Worm (Caenorhabditis elegans): ENCODE data around the gene elt-7.

DNA sequence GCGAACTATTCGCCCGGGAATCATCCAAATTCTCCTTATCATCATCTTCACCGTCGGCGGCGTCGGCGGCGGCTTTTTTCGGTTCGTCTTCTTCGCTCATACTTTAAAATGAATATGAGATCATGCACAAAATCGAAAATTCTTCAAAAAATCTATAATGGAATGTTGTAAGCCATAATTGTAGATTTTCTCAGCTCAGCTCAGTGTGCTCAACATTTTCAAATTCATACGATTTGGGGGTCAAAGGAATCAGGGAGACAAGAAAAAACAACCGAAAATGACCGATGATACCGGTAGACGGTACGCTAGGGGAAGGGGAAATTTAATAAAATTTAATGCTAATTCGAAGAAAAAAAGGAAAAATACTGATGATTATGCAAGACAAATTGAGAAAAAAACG is 48.1 kb downstream of the elt-7 start, which contains the start of gene ccep-97:
- TF ChIP-seq sptf-1 (tag; optimal IDR thresholded peaks at IDR 0.05), result no peak
- no peak for TF ChIP-seq snpc-4 (tag; optimal IDR thresholded peaks at IDR 0.05)
